Worm (Caenorhabditis elegans) whole organism, L1 larva: ENCODE data around the gene sri-60.

Experiments used
- C04F5.9 ChIP-seq: sonication (generic microtip); optimal IDR thresholded peaks from 2 replicates; lab custom pipeline; 2016; ENCODE audit warnings: missing genetic modification characterization, missing compliant biosample characterization
- C16A3.4 ChIP-seq: fragments of 150-350 bp; optimal IDR thresholded peaks from 2 replicates; lab custom pipeline; 2014; ENCODE audit warnings: missing biosample characterization, missing genetic modification characterization
- ceh-8 ChIP-seq: fragments of 200-800 bp; sonication (Bioruptor generic); optimal IDR thresholded peaks from 2 replicates; lab custom pipeline; 2018; ENCODE audit warnings: mild to moderate bottlenecking, missing genetic modification characterization, moderate library complexity, missing compliant biosample characterization
- ceh-82 ChIP-seq, 3 experiments: fragments of 150-350 bp in 1 of 3; sonication (generic microtip) in 2 of 3; optimal IDR thresholded peaks; 2 replicates each; lab custom pipeline; 2014 to 2017; ENCODE audit warnings: missing biosample characterization in 3 of 3, missing genetic modification characterization in 3 of 3
- dpl-1 ChIP-seq, 3 experiments: fragments of 150-350 bp in 2 of 3; sonication (generic microtip) in 1 of 3; optimal IDR thresholded peaks; 2 replicates each; lab custom pipeline; 2014 to 2017; ENCODE audit warnings: missing biosample characterization in 3 of 3, missing genetic modification characterization in 3 of 3, missing genetic modification reagents in 3 of 3
- dsc-1 ChIP-seq: sonication (generic microtip); optimal IDR thresholded peaks from 2 replicates; lab custom pipeline; 2016; ENCODE audit warnings: mild to moderate bottlenecking, missing genetic modification characterization, missing compliant biosample characterization
- efl-1 ChIP-seq, 4 experiments: fragments of 150-350 bp; optimal IDR thresholded peaks in 3 of 4; peaks in 1 of 4; 1 replicate in 1 of 4; 2 replicates in 3 of 4; lab custom pipeline; 2014; ENCODE audit warnings: missing biosample characterization in 2 of 4, missing genetic modification characterization in 2 of 4, missing genetic modification reagents in 2 of 4
- egl-13 ChIP-seq: sonication (generic microtip); optimal IDR thresholded peaks from 2 replicates; lab custom pipeline; 2016; ENCODE audit warnings: missing genotype, missing genetic modification reagents, missing genetic modification characterization, missing compliant biosample characterization
- fkh-10 ChIP-seq: sonication (generic microtip); optimal IDR thresholded peaks from 2 replicates; lab custom pipeline; 2017; ENCODE audit warnings: missing biosample characterization, missing genetic modification reagents, missing genetic modification characterization
- fkh-4 ChIP-seq: sonication (generic microtip); optimal IDR thresholded peaks from 2 replicates; lab custom pipeline; 2016; ENCODE audit warnings: missing compliant biosample characterization, missing genetic modification characterization, borderline replicate concordance
- fkh-8 ChIP-seq: sonication (generic microtip); optimal IDR thresholded peaks from 2 replicates; lab custom pipeline; 2016; ENCODE audit warnings: mild to moderate bottlenecking, missing genetic modification characterization, missing compliant biosample characterization
- hpl-2 ChIP-seq: fragments of 150-350 bp; optimal IDR thresholded peaks from 2 replicates; lab custom pipeline; 2014; ENCODE audit warnings: missing biosample characterization, missing genetic modification reagents, missing genetic modification characterization
- jun-1 ChIP-seq: fragments of 150-350 bp; optimal IDR thresholded peaks from 2 replicates; lab custom pipeline; 2014; ENCODE audit warnings: missing biosample characterization, missing genetic modification reagents, missing genetic modification characterization
- lin-14 ChIP-seq: fragments of 200-800 bp; sonication (Bioruptor generic); optimal IDR thresholded peaks from 2 replicates; lab custom pipeline; 2018; ENCODE audit warnings: mild to moderate bottlenecking, missing genetic modification characterization, moderate library complexity, missing compliant biosample characterization
- lin-35 ChIP-seq, 2 experiments: fragments of 150-350 bp; optimal IDR thresholded peaks; 2 replicates each; lab custom pipeline; 2014; ENCODE audit warnings: missing biosample characterization in 2 of 2, missing genetic modification characterization in 2 of 2, missing genetic modification reagents in 2 of 2
- lsy-2 ChIP-seq, 2 experiments: fragments of 150-350 bp; optimal IDR thresholded peaks; 2 replicates each; lab custom pipeline; 2014; ENCODE audit warnings: missing biosample characterization in 2 of 2, missing genetic modification characterization in 2 of 2
- mep-1 ChIP-seq: fragments of 150-350 bp; optimal IDR thresholded peaks from 2 replicates; lab custom pipeline; 2014; ENCODE audit warnings: missing biosample characterization, missing genetic modification characterization
- nhr-11 ChIP-seq: fragments of 150-350 bp; optimal IDR thresholded peaks from 2 replicates; lab custom pipeline; 2014; ENCODE audit warnings: missing biosample characterization, missing genetic modification characterization
- nhr-47 ChIP-seq: sonication (generic microtip); optimal IDR thresholded peaks from 2 replicates; lab custom pipeline; 2016; ENCODE audit warnings: mild to moderate bottlenecking, missing genetic modification characterization, moderate library complexity, missing compliant biosample characterization
- nhr-71 ChIP-seq: sonication (generic microtip); optimal IDR thresholded peaks from 2 replicates; lab custom pipeline; 2016; ENCODE audit warnings: mild to moderate bottlenecking, missing genetic modification characterization, moderate library complexity, missing compliant biosample characterization
- nhr-85 ChIP-seq: sonication (generic microtip); peaks from one replicate; lab custom pipeline; 2016; ENCODE audit warnings: missing genetic modification characterization, inconsistent platforms, missing compliant biosample characterization
- pax-3 ChIP-seq: fragments of 200-800 bp; sonication (Bioruptor generic); optimal IDR thresholded peaks from 2 replicates; lab custom pipeline; 2018; ENCODE audit warnings: mild to moderate bottlenecking, missing genetic modification characterization, moderate library complexity, missing compliant biosample characterization
- rnt-1 ChIP-seq: sonication (generic microtip); optimal IDR thresholded peaks from 2 replicates; lab custom pipeline; 2016; ENCODE audit warnings: mild to moderate bottlenecking, missing genetic modification characterization, moderate library complexity, missing compliant biosample characterization
- snu-23 ChIP-seq: sonication (generic microtip); optimal IDR thresholded peaks from 2 replicates; lab custom pipeline; 2016; ENCODE audit warnings: missing genetic modification characterization, missing compliant biosample characterization
- sox-4 ChIP-seq: sonication (generic microtip); optimal IDR thresholded peaks from 2 replicates; lab custom pipeline; 2016; ENCODE audit warnings: missing genetic modification characterization, missing compliant biosample characterization
- sptf-1 ChIP-seq: fragments of 150-350 bp; optimal IDR thresholded peaks from 2 replicates; lab custom pipeline; 2014; ENCODE audit warnings: missing biosample characterization, missing genetic modification characterization
- sup-37 ChIP-seq: fragments of 200-800 bp; sonication (Bioruptor generic); optimal IDR thresholded peaks from 2 replicates; lab custom pipeline; 2018; ENCODE audit warnings: mild to moderate bottlenecking, missing genetic modification characterization, missing compliant biosample characterization
- swsn-7 ChIP-seq: sonication (generic microtip); optimal IDR thresholded peaks from 2 replicates; lab custom pipeline; 2016; ENCODE audit warnings: missing genetic modification characterization, missing compliant biosample characterization
- xbp-1 ChIP-seq: sonication (generic microtip); optimal IDR thresholded peaks from 2 replicates; lab custom pipeline; 2016; ENCODE audit warnings: missing genetic modification characterization, missing compliant biosample characterization

Gene sri-60

ce11 chrII:2736156-2736728 is 33.6 kb upstream of the sri-60 start, which contains the start of gene T05A8.8:
TSS of gene T05A8.8 (plus strand) at chrII:2736678.
- no peak for TF ChIP-seq C04F5.9 (tag; lab: Kevin White, UChicago)
- TF ChIP-seq efl-1 (optimal IDR thresholded peaks at IDR 0.05; lab: Kevin White, UChicago) = no peak
- TF ChIP-seq efl-1 (GFP tag; optimal IDR thresholded peaks at IDR 0.05 in 1 of 2; lab: Kevin White, UChicago) = peak in 1 of 2 experiments; percentile 60

ce11 chrII:2735644-2736043 is 33.0 kb upstream of the sri-60 start:
- TF ChIP-seq rnt-1 (tag; lab: Kevin White, UChicago) (peak; percentile 0), efl-1 (optimal IDR thresholded peaks at IDR 0.05; lab: Kevin White, UChicago) (no peak), efl-1 (GFP tag; optimal IDR thresholded peaks at IDR 0.05 in 1 of 2; lab: Kevin White, UChicago) (peak in 1 of 2 experiments; percentile 24), ceh-8 (GFP tag; lab: Kevin White, UChicago) (no peak)

ce11 chrII:2735192-2735591 is 32.5 kb upstream of the sri-60 start, which contains the start of gene wdr-31:
TSS of gene wdr-31 (minus strand) at chrII:2735292.
- TF ChIP-seq fkh-8 (tag; lab: Kevin White, UChicago) (peak; percentile 39), egl-13 (tag; lab: Kevin White, UChicago) (no peak), dsc-1 (no peak)

- TF ChIP-seq mep-1 (tag; lab: Kevin White, UChicago) (peak; percentile 22), xbp-1 (no peak), dpl-1 (GFP tag; optimal IDR thresholded peaks at IDR 0.05; lab: Kevin White, UChicago) (peak in 2 of 3 experiments; percentile 12 to 21), sup-37 (GFP tag; lab: Kevin White, UChicago) (no peak), swsn-7 (peak; percentile 7), pax-3 (no peak), rnt-1 (tag; lab: Kevin White, UChicago) (peak; percentile 51), nhr-85 (tag; lab: Kevin White, UChicago) (peak; percentile 53), fkh-4 (tag; lab: Kevin White, UChicago) (no peak), fkh-8 (tag; lab: Kevin White, UChicago) (peak; percentile 5), nhr-71 (tag; lab: Kevin White, UChicago) (peak; percentile 44), sox-4 (tag; lab: Kevin White, UChicago) (no peak), ceh-82 (tag; optimal IDR thresholded peaks at IDR 0.05; lab: Kevin White, UChicago) (peak in 1 of 3 experiments; percentile 61), snu-23 (GFP tag; lab: Kevin White, UChicago) (peak; percentile 33), nhr-47 (peak; percentile 19), lin-14 (GFP tag; lab: Kevin White, UChicago) (peak; percentile 88), jun-1 (tag; lab: Kevin White, UChicago) (no peak), hpl-2 (GFP tag; lab: Kevin White, UChicago) (no peak), lin-35 (GFP tag; optimal IDR thresholded peaks at IDR 0.05; lab: Kevin White, UChicago) (peak in 1 of 2 experiments; percentile 4), nhr-11 (no peak), lsy-2 (tag; optimal IDR thresholded peaks at IDR 0.05; lab: Kevin White, UChicago) (peak in 1 of 2 experiments; percentile 38), efl-1 (optimal IDR thresholded peaks at IDR 0.05; lab: Kevin White, UChicago) (peak; percentile 40 to 44), efl-1 (GFP tag; optimal IDR thresholded peaks at IDR 0.05 in 1 of 2; lab: Kevin White, UChicago) (peak; percentile 0 to 93)
Measured at ce11 chrII:2734735-2735134, 32.1 kb upstream of the sri-60 start.

ce11 chrII:2734266-2734665 is 31.6 kb upstream of the sri-60 start:
- TF ChIP-seq C16A3.4 (tag; lab: Kevin White, UChicago) = no peak

ce11 chrII:2730647-2731046 is 28.0 kb upstream of the sri-60 start:
- TF ChIP-seq sptf-1 (tag; lab: Kevin White, UChicago) = no peak
- TF ChIP-seq fkh-10 (GFP tag; lab: Kevin White, UChicago) = peak; percentile 63
- TF ChIP-seq lin-14 (GFP tag; lab: Kevin White, UChicago) = peak; percentile 34
- TF ChIP-seq, all 84 proteins: peak for 2
